Fruit fly (Drosophila melanogaster): ENCODE measurements around the gene alpha-PheRS.

- TF ChIP-seq CG1620 (GFP tag; optimal IDR thresholded peaks at IDR 0.05): no peak
- TF ChIP-seq cnc (optimal IDR thresholded peaks at IDR 0.05): no peak
- TF ChIP-seq Clk (GFP tag; optimal IDR thresholded peaks at IDR 0.05): no peak
- TF ChIP-seq toe (GFP tag; optimal IDR thresholded peaks at IDR 0.05): no peak
- TF ChIP-seq CG5204 (GFP tag; optimal IDR thresholded peaks at IDR 0.05): no peak
- TF ChIP-seq pad (GFP tag; optimal IDR thresholded peaks at IDR 0.05): no peak
- TF ChIP-seq tj (GFP tag; optimal IDR thresholded peaks at IDR 0.05): no peak
- no peak for TF ChIP-seq kay (GFP tag; ENCODE audit: borderline replicate concordance)
- no peak for TF ChIP-seq CG7045 (GFP tag; optimal IDR thresholded peaks at IDR 0.05)
Measured at dm6 chrX:8128133-8128532, 17.3 kb downstream of the alpha-PheRS start.
